ENCODE assay signal across 2 fruit fly cellular contexts in the genomic region with DNA sequence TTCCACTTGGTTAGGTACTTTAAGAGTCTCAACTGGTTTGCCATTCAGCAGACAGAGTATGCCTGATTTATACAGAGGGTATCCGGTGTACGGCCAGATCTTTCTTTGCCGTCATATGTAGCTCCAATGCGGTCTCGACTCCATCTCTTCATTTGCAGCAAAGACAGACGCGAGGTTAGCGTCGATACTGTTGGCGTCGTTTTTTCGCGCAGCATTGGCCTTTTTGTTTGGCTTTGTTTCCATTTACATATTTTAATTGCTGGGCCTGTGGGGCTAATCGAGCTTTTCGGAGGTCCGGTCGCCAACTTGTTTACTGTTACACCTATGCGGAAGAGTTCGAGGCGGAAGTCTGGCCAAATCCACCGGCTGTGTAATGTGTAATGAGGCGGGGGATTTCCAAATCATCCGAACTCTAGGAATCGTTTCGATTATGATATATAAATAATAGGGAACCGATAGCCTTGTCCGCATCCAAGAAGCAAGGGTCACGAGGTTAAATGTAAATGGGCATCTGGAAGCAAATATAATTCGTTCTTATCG.
A peak's percentile ranks its signal among the peaks of the same experiment; 100 is the strongest.
TF ChIP-seq lines count a peak whose summit lies in the region.

No protein-coding gene starts in this region.

- no peak for TF ChIP-seq CTCF in whole organism, embryonic (GFP tag; optimal IDR thresholded peaks at IDR 0.05; lab: Kevin White, UChicago)

TF ChIP-seq in whole organism, embryonic, 481 proteins besides CTCF, POLR2A, EP300 and RAD21:
- TF ChIP-seq chinmo (GFP tag; IDR thresholded peaks at IDR 0.05; lab: Robert Waterston, UW; ENCODE audit: partially characterized antibody) (peak; percentile 89), vfl (GFP tag; optimal IDR thresholded peaks at IDR 0.05; lab: Kevin White, UChicago) (no peak), lmd (GFP tag; IDR thresholded peaks at IDR 0.05; lab: Robert Waterston, UW) (peak; percentile 26; the same call in 1 of the 2 replicates), pum (GFP tag; optimal IDR thresholded peaks at IDR 0.05; lab: Kevin White, UChicago) (no peak), Mrtf (GFP tag; IDR thresholded peaks at IDR 0.05; lab: Robert Waterston, UW) (0 out of 3 replicates have a peak, but pooled peaks have one; percentile 42), Eip74EF (GFP tag; optimal IDR thresholded peaks at IDR 0.05; lab: Kevin White, UChicago) (peak in 1 of 2 experiments; percentile 92), maf-S (GFP tag; optimal IDR thresholded peaks at IDR 0.05; lab: Kevin White, UChicago) (no peak), vvl (GFP tag; IDR thresholded peaks at IDR 0.05; lab: Robert Waterston, UW) (peak; percentile 75), her (GFP tag; optimal IDR thresholded peaks at IDR 0.05; lab: Kevin White, UChicago) (no peak), Sry-β (GFP tag; optimal IDR thresholded peaks at IDR 0.05; lab: Kevin White, UChicago) (no peak), slbo (GFP tag; IDR thresholded peaks at IDR 0.05; lab: Robert Waterston, UW) (peak; percentile 50), Drgx (GFP tag; IDR thresholded peaks at IDR 0.05; lab: Robert Waterston, UW) (0 out of 2 replicates have a peak, but pooled peaks have one; percentile 22), run (tag; optimal IDR thresholded peaks at IDR 0.05; lab: Kevin White, UChicago) (no peak), sd (tag; optimal IDR thresholded peaks at IDR 0.05; lab: Kevin White, UChicago) (peak; percentile 44), ci (GFP tag; IDR thresholded peaks at IDR 0.05; lab: Robert Waterston, UW) (no peak), jing (GFP tag; optimal IDR thresholded peaks at IDR 0.05; lab: Kevin White, UChicago) (no peak), CG14441 (GFP tag; IDR thresholded peaks at IDR 0.05; lab: Robert Waterston, UW) (no peak), Tbp (GFP tag; optimal IDR thresholded peaks at IDR 0.05; lab: Kevin White, UChicago) (no peak), CG3847 (GFP tag; IDR thresholded peaks at IDR 0.05; lab: Robert Waterston, UW) (0 out of 2 replicates have a peak, but pooled peaks have one; percentile 5), gce (GFP tag; IDR thresholded peaks at IDR 0.05; lab: Robert Waterston, UW) (no peak), CG9932 (GFP tag; IDR thresholded peaks at IDR 0.05; lab: Robert Waterston, UW) (0 out of 2 replicates have a peak, but pooled peaks have one; percentile 8), chn (GFP tag; optimal IDR thresholded peaks at IDR 0.05; lab: Kevin White, UChicago) (no peak), row (GFP tag; IDR thresholded peaks at IDR 0.05; lab: Robert Waterston, UW) (peak; percentile 58), Mes4 (GFP tag; optimal IDR thresholded peaks at IDR 0.05; lab: Kevin White, UChicago) (no peak), BtbVII (GFP tag; optimal IDR thresholded peaks at IDR 0.05; lab: Kevin White, UChicago) (no peak), CG3163 (GFP tag; optimal IDR thresholded peaks at IDR 0.05; lab: Kevin White, UChicago) (no peak), Med (GFP tag; lab: Kevin White, UChicago) (peak; percentile 42), bigmax (GFP tag; optimal IDR thresholded peaks at IDR 0.05; lab: Kevin White, UChicago) (no peak)

TF ChIP-seq in whole organism, pupa, 21 proteins besides CTCF, POLR2A, EP300 and RAD21:
- no peak for TF ChIP-seq CG32121 (GFP tag; IDR thresholded peaks at IDR 0.05; lab: Robert Waterston, UW)
- peak; percentile 13; the same call in 1 of the 2 replicates for TF ChIP-seq Ets98B (GFP tag; IDR thresholded peaks at IDR 0.05; lab: Robert Waterston, UW)
